Fruit fly (Drosophila melanogaster): ENCODE measurements around the gene CG14435.
A peak's percentile ranks its signal among the peaks of the same experiment; 100 is the strongest.

CG14435 gene

dm6 chrX:6860413-6861089 is 16.8 kb upstream of the CG14435 start (continued):
- TF ChIP-seq CG11504 (tag; optimal IDR thresholded peaks at IDR 0.05) (peak; percentile 56), hth (optimal IDR thresholded peaks at IDR 0.05) (no peak), CG7271 (tag; optimal IDR thresholded peaks at IDR 0.05) (no peak), NC2β (GFP tag; optimal IDR thresholded peaks at IDR 0.05) (no peak), ham (GFP tag; IDR thresholded peaks at IDR 0.05) (no peak), CG6272 (GFP tag; IDR thresholded peaks at IDR 0.05) (no peak), unc-4 (GFP tag; IDR thresholded peaks at IDR 0.05; ENCODE audit: partially characterized antibody) (no peak), CG6813 (GFP tag; optimal IDR thresholded peaks at IDR 0.05) (no peak), Spps (tag; optimal IDR thresholded peaks at IDR 0.05) (no peak), CG15073 (GFP tag; optimal IDR thresholded peaks at IDR 0.05) (no peak), tup (GFP tag; optimal IDR thresholded peaks at IDR 0.05) (no peak), Hsf (GFP tag; optimal IDR thresholded peaks at IDR 0.05) (no peak), zen2 (GFP tag; IDR thresholded peaks at IDR 0.05; ENCODE audit: partially characterized antibody) (no peak), Poxn (GFP tag; IDR thresholded peaks at IDR 0.05) (no peak), bigmax (GFP tag; optimal IDR thresholded peaks at IDR 0.05) (no peak), ems (GFP tag; optimal IDR thresholded peaks at IDR 0.05) (no peak), CG6254 (GFP tag; optimal IDR thresholded peaks at IDR 0.05) (no peak), Xrp1 (GFP tag; IDR thresholded peaks at IDR 0.05) (peak; percentile 36; the same call in 1 of the 2 replicates), NC2α (GFP tag; optimal IDR thresholded peaks at IDR 0.05) (no peak), br (optimal IDR thresholded peaks at IDR 0.05) (no peak), dmrt99B (tag; optimal IDR thresholded peaks at IDR 0.05) (peak; percentile 37), slbo (GFP tag; IDR thresholded peaks at IDR 0.05) (no peak), fd64A (GFP tag; optimal IDR thresholded peaks at IDR 0.05) (no peak), CG9797 (GFP tag; optimal IDR thresholded peaks at IDR 0.05) (no peak), CG14667 (GFP tag; IDR thresholded peaks at IDR 0.05) (no peak), kah (GFP tag; optimal IDR thresholded peaks at IDR 0.05) (no peak), nom (GFP tag; optimal IDR thresholded peaks at IDR 0.05) (peak; percentile 53), scrt (GFP tag; optimal IDR thresholded peaks at IDR 0.05) (no peak), CG4360 (GFP tag; IDR thresholded peaks at IDR 0.05) (peak; percentile 40), Dref (GFP tag; IDR thresholded peaks at IDR 0.05) (no peak), CG3838 (GFP tag; optimal IDR thresholded peaks at IDR 0.05) (no peak), pan (optimal IDR thresholded peaks at IDR 0.05) (no peak), pan (GFP tag; optimal IDR thresholded peaks at IDR 0.05 in 1 of 2, IDR thresholded peaks at IDR 0.05 in 1 of 2) (no peak), shn (GFP tag; optimal IDR thresholded peaks at IDR 0.05) (no peak), Opbp (GFP tag; IDR thresholded peaks at IDR 0.05; ENCODE audit: partially characterized antibody) (no peak), kay (GFP tag; optimal IDR thresholded peaks at IDR 0.05) (no peak), CG14014 (GFP tag; IDR thresholded peaks at IDR 0.05) (peak; percentile 50; the same call in 1 of the 2 replicates), CG4730 (GFP tag; IDR thresholded peaks at IDR 0.05) (no peak), CG8359 (GFP tag; optimal IDR thresholded peaks at IDR 0.05; ENCODE audit: borderline replicate concordance) (no peak), nau (GFP tag; optimal IDR thresholded peaks at IDR 0.05) (no peak), CG1832 (GFP tag; optimal IDR thresholded peaks at IDR 0.05) (no peak), CG9609 (GFP tag; optimal IDR thresholded peaks at IDR 0.05) (no peak), run (tag; optimal IDR thresholded peaks at IDR 0.05) (no peak), sens (GFP tag) (peak; percentile 58), Mes4 (GFP tag; optimal IDR thresholded peaks at IDR 0.05) (no peak), Meics (GFP tag; optimal IDR thresholded peaks at IDR 0.05) (peak; percentile 39), MTF-1 (GFP tag; optimal IDR thresholded peaks at IDR 0.05; ENCODE audit: borderline replicate concordance) (no peak), C15 (GFP tag; IDR thresholded peaks at IDR 0.05) (no peak), tgo (GFP tag; IDR thresholded peaks at IDR 0.05) (peak; percentile 42; the same call in 1 of the 3 replicates), CG10431 (GFP tag; optimal IDR thresholded peaks at IDR 0.05) (no peak), Vsx1 (GFP tag; optimal IDR thresholded peaks at IDR 0.05) (no peak)

All from whole organism, embryonic.